Fruit fly (Drosophila melanogaster) ovary, adult (tissue): ENCODE measurements around the gene CG31659.

Experiments
- CG17801 ChIP-seq: fragments of 200-800 bp; optimal IDR thresholded peaks from 2 replicates; lab custom pipeline; 2019; ENCODE audit warnings: missing biosample characterization, mild to moderate bottlenecking, missing genetic modification characterization, moderate library complexity; ENCODE audit not compliant: partially characterized antibody

CG31659 gene

DNA sequence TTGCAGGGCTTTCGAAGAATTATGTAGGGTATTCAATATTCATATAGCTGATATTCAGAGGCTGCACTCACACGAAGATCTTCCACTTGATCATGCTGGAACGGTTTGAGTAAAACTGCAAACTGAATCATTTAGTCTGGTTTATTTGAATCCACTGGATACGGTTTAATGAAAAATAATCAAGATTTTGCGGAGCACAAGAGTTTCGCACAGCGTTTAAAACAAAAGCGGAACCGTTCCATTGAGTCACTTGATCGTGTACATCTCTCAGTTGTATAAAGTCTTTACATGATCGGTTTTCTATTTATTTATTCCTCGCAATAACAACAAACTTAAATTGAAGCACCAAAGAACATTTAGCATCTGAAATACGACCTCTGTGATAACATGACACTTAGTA, at the start of gene CG31659:
TSS of gene CG31659 (minus strand) at position 101 of the 400 bp plus-strand sequence.
- no peak for TF ChIP-seq CG17801 (GFP tag; lab: Kevin White, UChicago)

DNA sequence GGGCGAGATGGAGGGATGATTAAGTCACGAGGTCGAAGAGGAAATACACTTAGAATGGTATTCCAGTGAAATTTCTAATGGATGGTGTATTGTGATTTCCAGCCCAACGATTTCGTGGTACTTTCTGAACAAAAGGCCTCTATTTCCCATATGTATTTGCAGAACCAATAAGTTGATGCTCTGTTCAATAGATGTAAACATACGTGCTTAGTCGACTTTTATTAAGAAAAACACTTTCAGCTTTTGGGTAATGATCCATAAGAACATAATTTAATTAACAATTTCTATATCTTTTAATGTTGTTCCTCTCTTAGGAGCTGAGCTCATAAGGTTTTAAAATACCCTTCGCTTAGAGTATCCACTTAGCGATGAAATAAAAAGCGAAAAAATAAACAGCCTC, 46.0 kb upstream of the CG31659 start:
- TF ChIP-seq CG17801 (GFP tag; lab: Kevin White, UChicago) = no peak

DNA sequence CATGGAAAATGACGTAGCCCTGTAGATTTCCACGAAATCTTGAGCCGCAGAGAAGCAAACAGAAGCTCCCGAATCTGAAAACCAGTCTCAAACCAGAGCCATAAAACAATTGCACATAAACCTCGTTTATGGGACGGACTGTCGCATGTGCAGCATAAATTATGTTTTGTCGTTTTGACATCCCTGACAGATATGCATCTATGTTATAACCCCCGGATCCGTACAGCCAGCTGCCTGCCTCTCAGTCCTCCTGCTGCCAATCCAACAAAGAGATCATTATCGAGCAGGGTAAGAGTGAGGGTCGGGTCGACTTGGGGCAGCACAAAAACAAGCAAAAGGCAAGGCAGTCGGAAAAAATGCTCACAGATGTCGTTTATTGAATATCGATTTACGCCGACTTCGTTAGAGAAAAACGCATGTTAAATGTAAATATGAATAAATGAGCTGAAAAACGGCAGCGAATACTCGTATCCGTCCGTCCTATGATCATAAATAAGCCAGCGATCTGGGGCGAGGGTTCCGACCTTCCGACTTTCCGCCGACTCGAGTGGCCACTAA, 45.4 kb upstream of the CG31659 start:
- TF ChIP-seq CG17801 (GFP tag; lab: Kevin White, UChicago) = no peak

DNA sequence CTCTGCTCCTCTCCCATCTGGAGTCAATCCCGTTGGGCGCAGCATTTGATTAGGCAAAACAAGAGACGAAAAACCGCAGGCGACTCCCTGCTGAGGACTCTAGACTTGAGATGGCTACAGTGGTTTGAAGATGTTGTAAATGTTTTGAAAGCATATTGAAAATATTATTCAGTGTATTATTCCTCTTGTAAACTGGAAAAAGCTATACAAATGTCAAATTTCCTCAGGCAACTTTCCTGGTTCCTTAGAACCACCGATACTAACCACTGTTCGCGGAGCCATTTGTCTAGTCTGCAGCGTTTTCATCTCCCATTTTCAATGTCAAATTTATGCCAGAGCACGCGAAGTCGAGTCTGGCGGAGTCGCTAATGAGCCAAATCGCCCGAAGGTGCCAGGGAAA, 43.1 kb upstream of the CG31659 start:
- TF ChIP-seq CG17801 (GFP tag; lab: Kevin White, UChicago) = no peak

DNA sequence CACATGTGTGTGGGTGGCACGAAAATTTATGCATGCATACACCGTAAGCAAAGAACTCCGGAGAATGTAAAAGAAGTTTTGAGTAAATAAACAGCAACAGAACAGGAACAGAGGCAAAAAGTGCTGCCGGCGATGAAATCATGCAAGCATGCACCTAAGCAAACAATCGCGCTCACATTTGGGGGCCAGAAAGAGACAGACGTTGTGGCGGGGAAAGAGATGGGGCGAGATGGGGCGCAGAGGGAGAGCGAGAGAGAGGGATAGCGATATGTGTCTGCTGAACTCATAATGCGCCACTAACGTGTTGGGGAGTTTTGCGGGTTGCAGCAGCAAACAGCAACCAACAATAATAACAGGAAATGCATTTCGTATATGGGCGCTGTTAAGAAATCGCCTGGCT, 39.8 kb upstream of the CG31659 start:
- TF ChIP-seq CG17801 (GFP tag; lab: Kevin White, UChicago) = no peak

DNA sequence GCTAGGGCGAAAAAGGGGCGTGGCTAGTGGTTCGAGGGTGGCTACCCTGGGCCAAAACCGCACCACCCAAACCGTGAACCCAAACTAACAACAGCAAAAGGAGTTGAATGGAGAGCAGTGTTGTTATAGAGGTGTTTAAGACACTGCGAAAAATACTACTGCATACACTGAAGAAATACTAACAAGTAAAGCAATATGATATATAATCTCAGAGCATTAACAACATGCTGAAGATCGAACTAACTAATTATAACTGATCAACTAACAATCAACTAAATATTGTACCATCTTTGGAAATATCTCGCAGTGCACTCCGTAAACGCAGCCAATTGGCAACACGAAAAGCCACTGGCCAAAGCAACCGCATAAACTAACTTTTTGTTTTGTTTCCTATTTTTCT, 34.0 kb upstream of the CG31659 start:
- TF ChIP-seq CG17801 (GFP tag; lab: Kevin White, UChicago) = no peak

- no peak for TF ChIP-seq CG17801 (GFP tag; lab: Kevin White, UChicago)
Observed at dm6 chr2L:1390271-1390670, 30.7 kb upstream of the CG31659 start.

DNA sequence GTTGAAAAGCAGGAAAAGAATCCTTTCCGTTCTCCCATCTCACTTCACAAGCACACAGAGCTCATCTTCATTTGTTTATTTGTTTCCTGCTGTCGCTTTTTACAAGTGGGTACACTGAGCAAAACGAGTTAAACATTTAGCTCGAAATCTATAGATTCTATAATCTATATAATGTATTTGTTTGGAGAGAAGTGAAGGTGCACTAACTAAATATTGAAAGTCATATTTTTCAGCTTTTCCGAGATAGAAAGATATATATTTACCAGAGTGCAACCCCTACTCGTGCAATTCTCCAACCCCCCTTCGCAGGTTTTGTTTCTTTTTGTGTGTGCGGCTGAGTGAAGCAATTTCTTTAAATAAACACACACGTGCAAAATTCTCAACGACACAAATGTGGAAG, 28.2 kb upstream of the CG31659 start:
- no peak for TF ChIP-seq CG17801 (GFP tag; lab: Kevin White, UChicago)

DNA sequence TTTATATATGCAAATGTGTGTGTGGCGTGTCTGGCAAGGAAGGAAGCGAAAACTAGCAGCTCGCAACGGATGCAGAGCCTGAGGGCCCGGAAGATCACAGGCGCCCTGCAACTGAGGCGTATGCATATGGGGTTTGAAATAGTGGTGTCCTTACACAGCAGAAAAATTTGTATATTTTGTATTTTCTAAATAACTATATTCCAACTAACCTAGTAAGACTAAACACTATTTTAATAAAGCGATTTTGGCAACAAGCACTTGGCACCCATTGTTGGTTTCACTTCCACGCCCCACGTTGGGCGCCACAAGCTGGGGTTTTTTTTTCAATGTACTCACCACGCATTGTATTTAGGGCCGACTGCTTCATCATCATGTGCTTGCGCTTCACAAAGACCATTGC, 26.9 kb upstream of the CG31659 start:
- no peak for TF ChIP-seq CG17801 (GFP tag; lab: Kevin White, UChicago)

DNA sequence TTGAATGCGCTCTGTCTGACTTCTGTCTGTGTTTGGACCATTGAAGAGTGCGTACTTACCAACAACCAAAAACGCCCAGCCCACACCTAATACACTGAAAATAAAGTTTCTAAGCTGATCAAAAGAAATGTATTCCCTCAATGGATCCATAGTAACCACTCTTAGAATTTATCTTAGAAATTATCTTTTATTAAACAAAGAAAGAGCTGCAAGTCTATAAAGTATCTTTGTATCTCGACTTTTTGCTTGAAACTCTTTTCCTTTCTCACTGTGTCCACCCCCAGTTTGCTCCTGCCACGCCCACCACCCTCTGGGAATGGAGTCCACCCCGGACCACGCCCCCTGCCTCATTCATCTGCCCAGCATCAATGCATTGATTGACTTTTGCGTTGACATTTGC, 18.0 kb upstream of the CG31659 start:
- TF ChIP-seq CG17801 (GFP tag; lab: Kevin White, UChicago) = no peak

dm6 chr2L:1367696-1368095, 8.1 kb upstream of the CG31659 start, which contains the start of gene CG14346:
CG14346 (plus strand) TSS chr2L:1367996.
- no peak for TF ChIP-seq CG17801 (GFP tag; lab: Kevin White, UChicago)

DNA sequence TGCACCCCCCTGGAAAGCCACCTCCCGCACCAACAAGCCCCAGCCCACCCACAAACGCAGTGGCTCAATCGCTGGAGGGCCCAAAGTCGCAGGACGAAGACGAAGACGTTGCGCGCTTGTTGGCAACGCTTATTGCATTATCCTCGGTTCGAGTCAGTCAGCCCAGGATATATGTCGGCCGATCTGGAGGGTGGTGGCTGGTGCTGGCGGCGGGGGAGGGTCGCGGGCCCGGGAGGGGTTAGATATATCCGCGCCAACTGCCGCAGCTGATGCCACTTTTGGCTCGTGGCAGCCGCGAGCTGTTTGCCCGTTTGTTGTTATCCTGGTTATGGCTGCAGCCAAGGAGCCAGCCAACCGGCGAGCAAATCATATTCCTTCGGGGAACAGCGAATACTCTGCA, 5.4 kb upstream of the CG31659 start:
- TF ChIP-seq CG17801 (GFP tag; lab: Kevin White, UChicago) = no peak

DNA sequence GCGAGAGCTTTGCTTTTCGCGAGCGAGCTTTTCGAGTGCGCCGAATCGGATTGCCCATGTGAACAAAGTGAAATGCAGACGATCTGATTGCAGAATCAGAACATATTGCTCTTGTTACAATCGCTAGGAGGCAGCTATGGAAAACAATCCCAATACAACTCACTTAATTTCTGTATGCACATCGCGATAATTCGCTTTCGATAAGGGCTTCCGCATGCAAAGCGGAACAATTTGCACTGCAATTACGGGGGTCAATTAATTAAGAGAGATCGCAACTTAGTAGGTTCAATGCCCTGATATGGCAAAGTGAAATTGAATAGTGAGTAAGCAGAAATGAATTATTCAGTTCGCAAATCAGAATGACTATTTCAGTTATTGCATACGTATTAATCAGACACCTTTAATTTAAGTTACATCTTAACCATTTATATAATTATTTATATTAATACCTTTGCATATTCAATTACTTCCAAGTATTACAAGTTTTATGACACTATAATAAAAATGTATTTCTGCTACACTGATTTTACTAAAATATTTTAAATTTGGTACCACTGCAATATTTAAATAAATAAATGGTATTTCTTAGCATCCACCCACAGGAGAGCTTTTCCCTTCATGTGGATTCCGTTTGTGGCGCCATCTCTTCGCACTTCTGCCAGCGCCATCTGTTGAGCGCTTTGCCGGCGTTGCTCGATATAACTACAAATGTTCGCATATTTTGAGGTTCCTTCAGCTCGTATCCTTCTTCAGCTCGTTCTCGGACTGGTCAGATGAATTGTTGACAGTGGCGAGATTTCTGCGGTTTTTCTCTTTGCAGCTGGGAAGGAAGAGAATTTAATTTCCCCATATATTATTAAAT, 2.4 kb upstream of the CG31659 start, which contains the start of gene NLaz:
TSS of gene NLaz (minus strand) at position 51 of the 862 bp plus-strand sequence.
- TF ChIP-seq CG17801 (GFP tag; lab: Kevin White, UChicago) = no peak

dm6 chr2L:1355824-1356223, 3.8 kb downstream of the CG31659 start, which contains the start of gene CG5565:
CG5565 (minus strand) TSS chr2L:1355924.
- TF ChIP-seq CG17801 (GFP tag; lab: Kevin White, UChicago) = no peak

DNA sequence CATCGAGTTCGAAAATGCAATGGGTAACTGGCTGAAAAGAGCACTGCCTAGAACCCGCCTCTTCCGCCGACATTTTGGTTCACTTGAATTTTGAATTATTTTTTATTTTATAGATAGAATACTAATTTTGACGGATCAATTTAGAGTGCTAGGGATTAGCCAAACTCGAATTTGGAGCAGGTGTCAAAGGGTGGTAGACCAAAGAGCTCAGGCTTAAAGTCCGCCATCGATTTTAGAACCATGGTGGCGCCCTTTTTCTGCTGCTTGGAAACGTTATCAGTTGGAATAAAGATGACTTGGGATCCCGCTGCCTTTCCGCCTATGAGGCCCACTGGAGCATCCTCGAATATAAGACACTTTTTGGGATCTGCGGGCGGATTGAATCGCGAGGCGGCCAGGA, 4.8 kb downstream of the CG31659 start, which contains the start of gene CG31924:
TSS of gene CG31924 (minus strand) at position 101 of the 400 bp plus-strand sequence.
- no peak for TF ChIP-seq CG17801 (GFP tag; lab: Kevin White, UChicago)

- TF ChIP-seq CG17801 (GFP tag; lab: Kevin White, UChicago) = no peak
Observed at dm6 chr2L:1354009-1354408, 5.6 kb downstream of the CG31659 start, which contains the start of gene CG5561. CG5561 (minus strand) TSS chr2L:1354109.
